Worm (Caenorhabditis elegans) whole organism, young adult: ENCODE results near the gene srv-3.
"Not testable (repeated sequence)": the region's sequence is repeated elsewhere in the genome, so short reads cannot be mapped to it uniquely, and the experiment has no call there.

Experiments used
- B0261.1 ChIP-seq: sonication (generic microtip); optimal IDR thresholded peaks from 2 replicates; lab custom pipeline; 2016; ENCODE audit warnings: mild to moderate bottlenecking, missing genetic modification characterization, moderate library complexity, missing compliant biosample characterization
- B0336.3 ChIP-seq: fragments of 200-800 bp; sonication (Bioruptor generic); IDR thresholded peaks from 2 replicates; pipeline ENCODE4 v1.3.6; 2022; ENCODE audit warnings: missing genetic modification characterization, missing compliant biosample characterization
- D2030.7 ChIP-seq: fragments of 200-800 bp; sonication (Bioruptor generic); IDR thresholded peaks from 2 replicates; pipeline ENCODE4 v1.3.6; 2022; ENCODE audit warnings: missing genetic modification reagents, missing genetic modification characterization, missing compliant biosample characterization
- F33H1.4 ChIP-seq: fragments of 200-800 bp; sonication (Bioruptor generic); IDR thresholded peaks from 2 replicates; pipeline ENCODE4 v1.3.6; 2022; ENCODE audit warnings: missing genetic modification reagents, missing genetic modification characterization, missing compliant biosample characterization
- F55B11.4 ChIP-seq: sonication (generic microtip); optimal IDR thresholded peaks from 2 replicates; lab custom pipeline; 2016; ENCODE audit warnings: missing compliant biosample characterization, missing genetic modification characterization, borderline replicate concordance; ENCODE audit not compliant: insufficient read depth
- F57A8.1 ChIP-seq: fragments of 200-800 bp; sonication (Bioruptor generic); optimal IDR thresholded peaks from 2 replicates; lab custom pipeline; 2018; ENCODE audit warnings: mild to moderate bottlenecking, missing genetic modification characterization, moderate library complexity, missing compliant biosample characterization
- K11D2.4 ChIP-seq: fragments of 200-800 bp; sonication (Bioruptor generic); IDR thresholded peaks from 2 replicates; pipeline ENCODE4 v1.3.6; 2022; ENCODE audit warnings: missing genetic modification reagents, missing genetic modification characterization, missing compliant biosample characterization
- K12H6.12 ChIP-seq: fragments of 200-800 bp; sonication (Bioruptor generic); optimal IDR thresholded peaks from 2 replicates; lab custom pipeline; 2018; ENCODE audit warnings: mild to moderate bottlenecking, missing genetic modification characterization, missing compliant biosample characterization
- T26A5.8 ChIP-seq: sonication (generic microtip); optimal IDR thresholded peaks from 2 replicates; lab custom pipeline; 2016; ENCODE audit warnings: missing genetic modification characterization, missing compliant biosample characterization
- ZK185.1 ChIP-seq: sonication (generic microtip); optimal IDR thresholded peaks from 2 replicates; lab custom pipeline; 2016; ENCODE audit warnings: mild to moderate bottlenecking, missing genetic modification characterization, missing compliant biosample characterization; ENCODE audit not compliant: poor library complexity, severe bottlenecking
- aptf-2 ChIP-seq: fragments of 200-800 bp; sonication (Bioruptor generic); conservative IDR thresholded peaks from 2 replicates; pipeline ENCODE4 v1.3.6; 2022; ENCODE audit warnings: missing genetic modification reagents, missing genetic modification characterization, missing compliant biosample characterization
- athp-1 ChIP-seq: sonication (generic microtip); optimal IDR thresholded peaks from 2 replicates; lab custom pipeline; 2017; ENCODE audit warnings: mild to moderate bottlenecking, missing genetic modification characterization, missing compliant biosample characterization
- attf-6 ChIP-seq: fragments of 200-800 bp; sonication (Bioruptor generic); IDR thresholded peaks from 2 replicates; pipeline ENCODE4 v1.3.6; 2022; ENCODE audit warnings: missing genetic modification reagents, missing genetic modification characterization, missing compliant biosample characterization
- cebp-2 ChIP-seq: fragments of 200-800 bp; sonication (Bioruptor generic); IDR thresholded peaks from 2 replicates; pipeline ENCODE4 v1.3.6; 2022; ENCODE audit warnings: missing genetic modification characterization, missing compliant biosample characterization
- ceh-100 ChIP-seq: fragments of 200-800 bp; sonication (Bioruptor generic); IDR thresholded peaks from 2 replicates; pipeline ENCODE4 v1.3.6; 2022; ENCODE audit warnings: missing genetic modification reagents, missing genetic modification characterization, missing compliant biosample characterization
- ceh-27 ChIP-seq: fragments of 200-800 bp; sonication (Bioruptor generic); optimal IDR thresholded peaks from 2 replicates; lab custom pipeline; 2018; ENCODE audit warnings: mild to moderate bottlenecking, missing genetic modification characterization, moderate library complexity, missing compliant biosample characterization
- ceh-58 ChIP-seq: fragments of 200-800 bp; sonication (Bioruptor generic); IDR thresholded peaks from 2 replicates; pipeline ENCODE4 v1.3.6; 2022; ENCODE audit warnings: missing genetic modification characterization, missing compliant biosample characterization
- ceh-91 ChIP-seq: fragments of 200-800 bp; sonication (Bioruptor generic); IDR thresholded peaks from 2 replicates; pipeline ENCODE4 v1.3.6; 2022; ENCODE audit warnings: missing genetic modification reagents, missing genetic modification characterization, missing compliant biosample characterization
- dox-1 ChIP-seq: fragments of 200-800 bp; sonication (Bioruptor generic); IDR thresholded peaks from 2 replicates; pipeline ENCODE4 v1.3.6; 2022; ENCODE audit warnings: missing genetic modification reagents, missing genetic modification characterization, missing compliant biosample characterization
- efl-1 ChIP-seq: fragments of 150-350 bp; optimal IDR thresholded peaks from 2 replicates; lab custom pipeline; 2014; ENCODE audit warnings: missing biosample characterization, missing genetic modification reagents, missing genetic modification characterization
- egl-44 ChIP-seq: fragments of 200-800 bp; sonication (Bioruptor generic); IDR thresholded peaks from 2 replicates; pipeline ENCODE4 v1.3.6; 2022; ENCODE audit warnings: missing genetic modification reagents, missing genetic modification characterization, missing compliant biosample characterization
- ekl-4 ChIP-seq: fragments of 200-800 bp; sonication (Bioruptor generic); IDR thresholded peaks from 2 replicates; pipeline ENCODE4 v1.3.6; 2022; ENCODE audit warnings: missing genetic modification reagents, missing genetic modification characterization, missing compliant biosample characterization
- gei-17 ChIP-seq: fragments of 200-800 bp; sonication (Bioruptor generic); optimal IDR thresholded peaks from 2 replicates; lab custom pipeline; 2018; ENCODE audit warnings: mild to moderate bottlenecking, missing genetic modification characterization, missing compliant biosample characterization
- hlh-12 ChIP-seq: sonication (generic microtip); optimal IDR thresholded peaks from 2 replicates; lab custom pipeline; 2016; ENCODE audit warnings: missing genetic modification characterization, missing compliant biosample characterization
- hrde-1 ChIP-seq: sonication (generic microtip); optimal IDR thresholded peaks from 2 replicates; lab custom pipeline; 2016; ENCODE audit warnings: missing genetic modification characterization, mild to moderate bottlenecking, missing compliant biosample characterization, moderate library complexity, missing genotype, missing genetic modification reagents, borderline replicate concordance
- hsf-1 ChIP-seq: fragments of 200-800 bp; sonication (Bioruptor generic); IDR thresholded peaks from 2 replicates; pipeline ENCODE4 v1.3.6; 2022; ENCODE audit warnings: missing genetic modification reagents, missing genetic modification characterization, missing compliant biosample characterization
- lin-54 ChIP-seq: fragments of 200-800 bp; sonication (Bioruptor generic); optimal IDR thresholded peaks from 2 replicates; lab custom pipeline; 2018; ENCODE audit warnings: mild to moderate bottlenecking, missing genetic modification characterization, missing compliant biosample characterization
- lir-1 ChIP-seq: fragments of 200-800 bp; sonication (Bioruptor generic); conservative IDR thresholded peaks from 2 replicates; pipeline ENCODE4 v1.3.6; 2022; ENCODE audit warnings: missing genetic modification reagents, missing genetic modification characterization, missing compliant biosample characterization
- lsl-1 ChIP-seq: fragments of 200-800 bp; sonication (Bioruptor generic); optimal IDR thresholded peaks from 2 replicates; lab custom pipeline; 2018; ENCODE audit warnings: mild to moderate bottlenecking, missing genetic modification characterization, moderate library complexity, missing compliant biosample characterization
- madf-10 ChIP-seq: sonication (generic microtip); optimal IDR thresholded peaks from 2 replicates; lab custom pipeline; 2016; ENCODE audit warnings: mild to moderate bottlenecking, missing genetic modification characterization, missing compliant biosample characterization
- nfyb-1 ChIP-seq: fragments of 200-800 bp; sonication (Bioruptor generic); IDR thresholded peaks from 2 replicates; pipeline ENCODE4 v1.3.6; 2022; ENCODE audit warnings: missing genetic modification reagents, missing genetic modification characterization, missing compliant biosample characterization
- nhr-80 ChIP-seq: sonication (generic microtip); optimal IDR thresholded peaks from 2 replicates; lab custom pipeline; 2016; ENCODE audit warnings: missing genetic modification characterization, missing compliant biosample characterization
- pbrm-1 ChIP-seq: fragments of 200-800 bp; sonication (Bioruptor generic); IDR thresholded peaks from 2 replicates; pipeline ENCODE4 v1.3.6; 2022; ENCODE audit warnings: missing genetic modification reagents, missing genetic modification characterization, missing compliant biosample characterization
- snpc-4 ChIP-seq, 5 experiments: fragments of 150-350 bp in 1 of 5; sonication (generic microtip) in 4 of 5; optimal IDR thresholded peaks; 2 replicates each; lab custom pipeline; 2014 to 2018; ENCODE audit warnings: missing genetic modification characterization in 5 of 5, missing biosample characterization in 3 of 5, antibody characterized with exemption in 2 of 5, mild to moderate bottlenecking in 2 of 5, missing compliant biosample characterization in 2 of 5, missing genotype in 2 of 5, moderate library complexity in 2 of 5, missing genetic modification reagents in 1 of 5
- tbp1 ChIP-seq: fragments of 200-800 bp; sonication (Bioruptor generic); optimal IDR thresholded peaks from 2 replicates; lab custom pipeline; 2018; ENCODE audit warnings: mild to moderate bottlenecking, missing genetic modification characterization, missing compliant biosample characterization
- tbx-9 ChIP-seq: sonication (generic microtip); optimal IDR thresholded peaks from 2 replicates; lab custom pipeline; 2016; ENCODE audit warnings: borderline replicate concordance, missing genetic modification characterization, inconsistent platforms, missing compliant biosample characterization
- unc-130 ChIP-seq: sonication (generic microtip); optimal IDR thresholded peaks from 2 replicates; lab custom pipeline; 2016; ENCODE audit warnings: missing genetic modification reagents, missing genetic modification characterization, missing compliant biosample characterization
- zfh-2 ChIP-seq: fragments of 200-800 bp; sonication (Bioruptor generic); conservative IDR thresholded peaks from 2 replicates; pipeline ENCODE4 v1.3.6; 2022; ENCODE audit warnings: missing genetic modification reagents, missing genetic modification characterization, missing compliant biosample characterization
- zim-3 ChIP-seq: sonication (generic microtip); optimal IDR thresholded peaks from 2 replicates; lab custom pipeline; 2017; ENCODE audit warnings: mild to moderate bottlenecking, missing genetic modification characterization, moderate library complexity, missing compliant biosample characterization
- ztf-25 ChIP-seq: fragments of 200-800 bp; sonication (Bioruptor generic); IDR thresholded peaks from 2 replicates; pipeline ENCODE4 v1.3.6; 2022; ENCODE audit warnings: missing genetic modification reagents, missing genetic modification characterization, missing compliant biosample characterization
- ztf-26 ChIP-seq: sonication (generic microtip); optimal IDR thresholded peaks from 2 replicates; lab custom pipeline; 2017; ENCODE audit warnings: missing genetic modification characterization, missing compliant biosample characterization

srv-3 gene

ce11 chrV:19715419-19715818 lies 6.7 kb upstream of the srv-3 start, which contains the start of gene Y43F8C.16:
TSS of gene Y43F8C.16 (minus strand) at chrV:19715519.
- no peak for TF ChIP-seq ceh-58 (GFP tag; lab: Robert Waterston, UW)
- no peak for TF ChIP-seq egl-44 (GFP tag; lab: Robert Waterston, UW)
- TF ChIP-seq athp-1 (tag; lab: Kevin White, UChicago): no peak
- TF ChIP-seq unc-130 (GFP tag; lab: Kevin White, UChicago): no peak
- TF ChIP-seq, all 124 proteins: peak for 0

ce11 chrV:19711646-19712045 lies 2.9 kb upstream of the srv-3 start, which contains the start of gene Y43F8C.23:
TSS of gene Y43F8C.23 (minus strand) at chrV:19711746.
- TF ChIP-seq ceh-100 (GFP tag; lab: Robert Waterston, UW); B0336.3 (GFP tag; lab: Robert Waterston, UW); tbp1 (GFP tag; lab: Kevin White, UChicago): not testable (repeated sequence)

ce11 chrV:19710514-19710913 lies 1.8 kb upstream of the srv-3 start, which contains the start of gene Y43F8C.15:
TSS of gene Y43F8C.15 (minus strand) at chrV:19710614.
- not testable (repeated sequence) for TF ChIP-seq lir-1; pbrm-1; hrde-1 (tag; lab: Kevin White, UChicago)

- peak; percentile 81 for TF ChIP-seq zfh-2
- TF ChIP-seq lsl-1: peak; percentile 77
- no peak for TF ChIP-seq zim-3 (tag; lab: Kevin White, UChicago)
- TF ChIP-seq ceh-91: no peak
- no peak for TF ChIP-seq tbx-9 (tag; lab: Kevin White, UChicago)
- TF ChIP-seq D2030.7 (GFP tag; lab: Robert Waterston, UW): peak; percentile 31; the same call in 1 of the 2 replicates
- TF ChIP-seq ZK185.1 (tag; lab: Kevin White, UChicago): no peak
- peak; percentile 9 for TF ChIP-seq lin-54
- TF ChIP-seq cebp-2 (GFP tag; lab: Robert Waterston, UW): no peak
- no peak for TF ChIP-seq dox-1 (GFP tag; lab: Robert Waterston, UW)
- no peak for TF ChIP-seq snpc-4 (GFP tag; optimal IDR thresholded peaks at IDR 0.05; lab: Kevin White, UChicago)
- TF ChIP-seq snpc-4 (tag; optimal IDR thresholded peaks at IDR 0.05; lab: Kevin White, UChicago): peak in 1 of 4 experiments; percentile 7
- peak; percentile 87 for TF ChIP-seq F33H1.4 (GFP tag; lab: Robert Waterston, UW)
- no peak for TF ChIP-seq ztf-26 (tag; lab: Kevin White, UChicago)
- no peak for TF ChIP-seq nfyb-1 (GFP tag; lab: Robert Waterston, UW)
- TF ChIP-seq K12H6.12 (tag; lab: Kevin White, UChicago): no peak
- no peak for TF ChIP-seq hsf-1 (GFP tag; lab: Robert Waterston, UW)
- TF ChIP-seq madf-10: no peak
- TF ChIP-seq nhr-80 (tag; lab: Kevin White, UChicago): peak; percentile 51
- no peak for TF ChIP-seq aptf-2
- no peak for TF ChIP-seq attf-6
- no peak for TF ChIP-seq K11D2.4 (GFP tag; lab: Robert Waterston, UW)
- no peak for TF ChIP-seq F55B11.4 (tag; lab: Kevin White, UChicago)
- TF ChIP-seq B0261.1: no peak
- TF ChIP-seq hlh-12: no peak
- TF ChIP-seq ztf-25 (GFP tag; lab: Robert Waterston, UW): no peak
- no peak for TF ChIP-seq T26A5.8 (tag; lab: Kevin White, UChicago)
- no peak for TF ChIP-seq F57A8.1 (GFP tag; lab: Kevin White, UChicago)
- no peak for TF ChIP-seq gei-17 (GFP tag; lab: Kevin White, UChicago)
- TF ChIP-seq efl-1 (GFP tag; lab: Kevin White, UChicago): peak; percentile 2
- TF ChIP-seq ekl-4 (GFP tag; lab: Robert Waterston, UW): no peak
- no peak for TF ChIP-seq ceh-27 (GFP tag; lab: Kevin White, UChicago)
Observed at ce11 chrV:19697348-19698172, 11.2 kb downstream of the srv-3 start, which contains the start of the genes Y43F8C.13 and ani-3. TSS of gene Y43F8C.13 (minus strand) at chrV:19697398. TSS of gene ani-3 (plus strand) at chrV:19697732.
